Fruit fly (Drosophila melanogaster) whole organism, wandering third instar larva: ENCODE data around the gene CG34117.

Source experiments
- HLH106 ChIP-seq: fragments of 200-800 bp; optimal IDR thresholded peaks from 3 replicates; lab custom pipeline; 2019; ENCODE audit warnings: missing biosample characterization, mild to moderate bottlenecking, missing genetic modification characterization, moderate library complexity
- Hr78 ChIP-seq: fragments of >200 bp; optimal IDR thresholded peaks from 2 replicates; lab custom pipeline; 2017; ENCODE audit warnings: missing biosample characterization, missing genetic modification characterization
- foxo ChIP-seq, 2 experiments: fragments of 200-800 bp; sonication (Bioruptor generic); optimal IDR thresholded peaks; 2 replicates in 1 of 2; 3 replicates in 1 of 2; lab custom pipeline; 2016 to 2017; ENCODE audit warnings: missing biosample characterization in 2 of 2, missing genetic modification characterization in 2 of 2
- psq ChIP-seq: fragments of 200-800 bp; sonication (Bioruptor generic); optimal IDR thresholded peaks from 3 replicates; lab custom pipeline; 2017; ENCODE audit warnings: missing biosample characterization, mild to moderate bottlenecking, missing genetic modification characterization, moderate library complexity

dm6 chr3R:9388972-9389371 is 10.9 kb downstream of the CG34117 start:
- no peak for TF ChIP-seq HLH106 (tag; lab: Kevin White, UChicago)
- no peak for TF ChIP-seq Hr78 (GFP tag; lab: Kevin White, UChicago)
- no peak for TF ChIP-seq psq (GFP tag; lab: Kevin White, UChicago)
- no peak for TF ChIP-seq foxo (GFP tag; optimal IDR thresholded peaks at IDR 0.05; lab: Kevin White, UChicago)
